Fruit fly (Drosophila melanogaster) ovary, adult (tissue): ENCODE data around the gene GABA-B-R2.
A peak's percentile ranks its signal among the peaks of the same experiment; 100 is the strongest.

Source experiments
- CG17801 ChIP-seq: fragments of 200-800 bp; optimal IDR thresholded peaks from 2 replicates; lab custom pipeline; 2019; ENCODE audit warnings: missing biosample characterization, mild to moderate bottlenecking, missing genetic modification characterization, moderate library complexity; ENCODE audit not compliant: partially characterized antibody

The GABA-B-R2 gene

dm6 chr3R:21775766-21776165 lies at the start of gene GABA-B-R2, which contains the start of gene CG6800:
TSS of gene GABA-B-R2 (minus strand) at chr3R:21775840.
TSS of gene CG6800 (plus strand) at chr3R:21776138.
- no peak for TF ChIP-seq CG17801

DNA sequence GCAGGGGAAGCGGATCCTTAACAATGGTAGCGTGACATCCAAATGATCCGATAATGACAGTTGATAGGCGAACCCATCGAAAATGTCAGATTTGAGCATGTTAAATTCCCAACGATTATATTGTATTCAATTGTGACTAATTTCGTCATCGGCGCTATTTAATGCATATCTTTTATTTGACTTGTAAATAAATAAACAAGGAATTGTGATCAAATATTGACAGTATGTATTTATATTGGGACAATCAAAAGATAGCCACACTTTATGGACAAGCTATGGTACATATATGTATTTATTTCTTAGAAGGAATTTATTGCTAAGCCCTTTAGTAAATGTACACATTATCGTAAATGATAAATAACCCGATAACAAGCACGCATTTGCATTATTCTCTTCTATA lies 49.5 kb upstream of the GABA-B-R2 start:
- TF ChIP-seq CG17801, result no peak

dm6 chr3R:21824407-21825006 lies 48.9 kb upstream of the GABA-B-R2 start:
- TF ChIP-seq CG17801, result no peak

dm6 chr3R:21823699-21824406 lies 48.2 kb upstream of the GABA-B-R2 start:
- peak; percentile 72 for TF ChIP-seq CG17801

DNA sequence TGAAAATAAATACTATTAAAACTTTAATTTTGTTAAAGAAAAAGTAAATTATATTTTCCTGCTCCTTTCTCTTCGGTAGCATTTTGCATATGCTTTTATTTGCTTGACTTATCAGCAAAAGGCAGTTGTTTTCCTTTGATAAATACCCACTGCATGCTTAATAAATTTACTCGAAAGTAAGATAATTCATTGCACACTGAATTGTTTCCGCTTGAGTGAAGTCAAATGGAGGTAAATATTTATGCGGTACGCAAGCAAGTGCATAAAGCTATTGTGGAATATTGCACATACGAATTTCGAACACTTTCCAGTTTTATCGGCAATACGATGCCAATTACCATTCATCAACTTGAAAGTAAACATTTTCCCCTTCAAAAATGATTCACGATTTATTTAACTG lies 47.4 kb upstream of the GABA-B-R2 start:
- no peak for TF ChIP-seq CG17801

dm6 chr3R:21822562-21822933 lies 46.9 kb upstream of the GABA-B-R2 start, which contains the start of gene CASK:
TSS of gene CASK (minus strand) at chr3R:21822674.
- no peak for TF ChIP-seq CG17801

dm6 chr3R:21821684-21822561 lies 46.3 kb upstream of the GABA-B-R2 start:
- peak; percentile 18 for TF ChIP-seq CG17801

dm6 chr3R:21808622-21809347 lies 33.1 kb upstream of the GABA-B-R2 start:
- TF ChIP-seq CG17801, result no peak

DNA sequence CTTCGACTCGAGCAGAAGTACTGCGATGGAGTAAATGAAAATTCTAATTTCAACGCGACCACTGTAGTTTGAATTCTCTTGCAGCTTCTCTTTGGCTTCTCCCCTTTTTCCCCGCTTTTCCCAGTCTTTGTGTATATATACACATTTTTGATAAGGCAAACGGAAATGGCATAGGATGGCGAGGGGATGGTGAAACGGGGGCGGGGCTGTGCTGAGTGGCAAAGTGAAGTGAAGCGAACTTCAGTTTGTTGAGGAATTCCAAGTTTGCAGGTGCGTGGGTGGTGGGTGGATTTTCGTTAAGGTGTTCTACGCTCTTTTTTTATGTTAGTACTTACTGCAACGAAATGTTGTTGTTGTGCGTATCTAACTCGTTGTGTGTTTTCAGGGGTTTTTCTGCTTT lies 31.6 kb upstream of the GABA-B-R2 start:
- TF ChIP-seq CG17801, result no peak

DNA sequence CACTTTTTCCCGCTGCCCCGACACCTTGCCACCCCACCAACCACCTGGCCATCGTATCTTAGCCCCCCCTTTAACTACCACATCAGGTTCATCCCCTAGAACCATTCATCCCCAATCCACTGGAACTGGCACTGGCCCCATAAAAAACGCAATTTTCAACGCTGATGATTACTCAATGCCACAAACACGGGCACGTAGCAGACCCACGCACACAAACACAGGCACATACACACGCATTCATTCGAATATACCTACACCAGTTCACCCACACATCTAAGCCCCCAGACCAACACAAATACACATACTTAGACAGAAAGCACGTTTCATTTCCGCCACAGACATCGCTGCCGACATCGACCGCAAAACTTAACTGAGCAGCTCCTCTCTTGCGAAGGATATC lies 18.1 kb upstream of the GABA-B-R2 start:
- no peak for TF ChIP-seq CG17801

dm6 chr3R:21790392-21790791 lies 14.8 kb upstream of the GABA-B-R2 start:
- no peak for TF ChIP-seq CG17801

DNA sequence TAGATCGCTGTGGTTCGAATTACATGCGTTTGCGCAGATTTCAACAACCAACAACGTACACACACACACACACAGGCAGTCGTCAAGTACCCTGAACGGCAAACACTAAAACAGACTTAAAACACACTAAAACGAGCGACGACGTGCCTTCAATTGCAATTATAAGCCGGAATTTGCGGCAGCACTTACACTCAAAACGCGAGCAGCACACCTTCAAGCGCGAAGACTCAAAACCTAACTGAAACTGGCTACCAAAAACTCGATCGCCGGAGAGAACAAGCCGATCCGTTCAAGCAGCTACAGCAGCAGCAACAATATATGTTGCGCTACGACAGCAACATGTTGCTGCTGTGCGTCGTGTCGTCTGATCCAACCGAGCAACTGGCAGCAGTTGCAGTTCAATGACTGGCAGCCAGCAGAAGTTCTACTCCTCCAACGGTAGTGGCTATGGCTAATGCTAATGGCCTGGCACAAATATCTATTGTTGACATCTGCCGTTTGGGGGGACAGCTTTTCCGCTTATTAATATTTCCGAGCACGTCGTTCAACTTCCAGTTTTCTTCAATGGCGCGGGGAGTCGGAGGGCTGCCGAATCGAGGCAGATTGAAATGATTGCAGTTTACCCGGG lies 6.8 kb upstream of the GABA-B-R2 start, which contains the start of gene tsl:
Gene tsl (minus strand): TSS at position 242 of the 628 bp plus-strand sequence.
- no peak for TF ChIP-seq CG17801

DNA sequence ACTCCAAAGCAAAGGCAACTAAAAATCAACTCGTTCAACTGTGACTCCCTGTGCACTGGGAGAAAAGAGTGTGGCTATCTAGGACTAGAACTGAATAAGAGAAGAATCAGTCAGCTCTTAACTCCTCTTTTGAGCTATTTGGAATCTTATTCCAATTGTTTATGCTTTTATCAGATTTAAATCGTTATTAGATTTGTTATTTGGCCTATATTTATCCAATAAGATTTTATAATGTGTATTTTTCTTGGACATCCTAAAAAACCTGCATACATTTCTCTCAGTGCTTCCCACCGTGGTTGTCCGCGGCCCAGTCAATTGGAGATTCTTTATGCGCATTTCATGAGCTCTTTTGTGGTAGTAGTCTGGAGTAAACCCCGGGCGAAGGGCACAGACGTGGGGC lies 5.8 kb upstream of the GABA-B-R2 start:
- no peak for TF ChIP-seq CG17801

dm6 chr3R:21780086-21780485 lies 4.4 kb upstream of the GABA-B-R2 start:
- TF ChIP-seq CG17801, result no peak

DNA sequence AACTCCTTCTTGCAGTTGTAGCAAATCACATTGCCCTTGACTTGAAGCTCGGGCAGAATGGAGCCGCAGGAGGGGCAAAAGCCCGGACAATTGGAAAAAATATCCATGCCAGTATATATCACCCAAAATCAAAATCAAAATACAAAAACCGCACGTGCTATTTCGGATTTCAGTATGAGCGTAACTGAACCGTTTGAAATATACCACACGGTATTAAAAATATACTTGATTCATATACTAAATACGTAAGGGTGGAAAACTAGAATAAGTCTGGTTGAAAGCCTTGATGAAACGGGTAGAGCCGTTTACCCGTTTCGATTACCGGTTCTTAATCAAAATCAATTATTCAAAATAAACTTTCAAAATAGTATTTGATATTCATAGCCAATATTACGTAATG lies 2.0 kb upstream of the GABA-B-R2 start, which contains the start of gene Polr1H:
Gene Polr1H (minus strand): TSS at position 188 of the 400 bp plus-strand sequence.
- no peak for TF ChIP-seq CG17801

DNA sequence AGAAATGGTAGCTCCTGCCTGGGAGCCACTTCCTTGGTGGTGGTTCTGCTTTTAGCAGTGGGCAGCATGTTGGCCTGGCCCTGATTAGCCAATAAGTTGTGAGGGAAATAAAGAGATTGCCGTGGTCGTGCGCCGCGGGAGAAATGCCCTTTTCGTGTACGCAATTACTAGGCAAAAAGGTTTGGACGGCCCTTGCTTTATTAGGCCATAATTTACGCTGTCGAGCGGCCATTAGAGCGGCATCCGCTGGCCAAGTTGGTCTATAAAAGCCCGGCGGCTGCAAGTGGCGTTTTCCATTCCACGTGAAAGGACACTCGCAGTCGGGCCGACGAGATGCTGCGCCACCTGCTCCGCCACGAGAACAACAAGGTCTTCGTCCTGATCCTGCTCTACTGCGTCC lies 6.4 kb downstream of the GABA-B-R2 start, which contains the start of gene Burs:
Gene Burs (plus strand): TSS at position 301 of the 400 bp plus-strand sequence.
- TF ChIP-seq CG17801, result no peak
